Worm (Caenorhabditis elegans) whole organism, young adult: Measurements from ENCODE around the gene srw-21.

Source experiments
- D2030.7 ChIP-seq: fragments of 200-800 bp; sonication (Bioruptor generic); IDR thresholded peaks from 2 replicates; pipeline ENCODE4 v1.3.6; 2022; ENCODE audit warnings: missing genetic modification reagents, missing genetic modification characterization, missing compliant biosample characterization
- Y95B8A.8 ChIP-seq: fragments of 200-800 bp; sonication (Bioruptor generic); IDR thresholded peaks from 2 replicates; pipeline ENCODE4 v1.3.6; 2022; ENCODE audit warnings: missing genetic modification reagents, missing genetic modification characterization, missing compliant biosample characterization
- cebp-2 ChIP-seq: fragments of 200-800 bp; sonication (Bioruptor generic); IDR thresholded peaks from 2 replicates; pipeline ENCODE4 v1.3.6; 2022; ENCODE audit warnings: missing genetic modification characterization, missing compliant biosample characterization
- ceh-79 ChIP-seq: sonication (generic microtip); optimal IDR thresholded peaks from 2 replicates; lab custom pipeline; 2017; ENCODE audit warnings: mild to moderate bottlenecking, missing genetic modification characterization, missing compliant biosample characterization
- nfya-2 ChIP-seq: fragments of 200-800 bp; sonication (Bioruptor generic); IDR thresholded peaks from 2 replicates; pipeline ENCODE4 v1.3.6; 2022; ENCODE audit warnings: missing genetic modification reagents, missing genetic modification characterization, missing compliant biosample characterization
- unc-130 ChIP-seq: sonication (generic microtip); optimal IDR thresholded peaks from 2 replicates; lab custom pipeline; 2016; ENCODE audit warnings: missing genetic modification reagents, missing genetic modification characterization, missing compliant biosample characterization

DNA sequence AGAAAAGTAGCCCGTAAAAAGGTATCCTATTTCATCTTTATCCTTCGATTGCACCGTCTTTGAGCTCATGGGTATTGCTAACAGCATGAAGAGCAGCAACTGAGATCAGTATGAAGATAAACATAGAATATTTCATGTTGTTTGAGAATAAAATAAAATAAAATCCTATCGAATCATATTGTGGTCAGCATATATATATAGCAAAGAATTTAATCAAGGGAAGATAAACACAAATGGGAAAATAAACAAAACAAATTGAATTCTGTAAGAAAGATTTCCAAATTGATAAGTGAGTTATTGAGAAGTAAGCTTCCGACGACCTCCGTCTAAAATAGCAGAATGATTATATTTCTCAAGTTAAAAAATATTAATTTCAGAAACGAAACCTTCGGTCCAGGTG, 44.2 kb upstream of the srw-21 start, which contains the start of gene T26H5.10:
- TF ChIP-seq cebp-2 (no peak), ceh-79 (tag; lab: Kevin White, UChicago) (no peak), unc-130 (GFP tag; lab: Kevin White, UChicago) (no peak), Y95B8A.8 (GFP tag; lab: Robert Waterston, UW) (no peak), D2030.7 (GFP tag; lab: Robert Waterston, UW) (no peak), nfya-2 (GFP tag; lab: Robert Waterston, UW) (no peak)
